Fruit fly (Drosophila melanogaster): ENCODE results near the gene kug.

DNA sequence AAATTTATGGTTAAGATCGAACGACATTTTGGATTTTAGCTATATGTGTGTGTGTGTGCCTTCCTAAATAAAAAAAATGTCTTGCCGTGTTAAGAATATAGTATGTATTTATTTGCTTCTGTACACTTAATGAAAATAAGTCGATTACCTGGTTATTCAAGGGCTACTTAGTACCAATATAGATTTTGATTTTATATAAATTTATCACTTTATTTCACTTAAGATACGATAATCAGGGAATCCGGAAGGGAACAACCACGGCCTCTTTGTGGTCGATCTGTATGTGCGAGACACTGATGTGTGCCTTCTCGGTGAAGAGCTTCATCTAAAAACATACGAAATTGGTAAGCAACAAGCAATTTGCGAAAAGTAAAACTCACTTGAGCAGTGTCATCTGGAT lies 22.6 kb downstream of the kug start, which contains the start of gene CG14183:
- no peak for TF ChIP-seq psq (optimal IDR thresholded peaks at IDR 0.05)
- no peak for TF ChIP-seq usp (GFP tag; optimal IDR thresholded peaks at IDR 0.05)

Measured in whole organism.